Fruit fly (Drosophila melanogaster) whole organism, prepupa: ENCODE measurements around the gene Klp98A.

Source experiments
- Blimp-1 ChIP-seq: fragments of 200-800 bp; sonication (Bioruptor generic); optimal IDR thresholded peaks from 3 replicates; lab custom pipeline; 2017; ENCODE audit warnings: missing biosample characterization, missing genetic modification characterization, mild to moderate bottlenecking, moderate library complexity, missing genetic modification reagents
- CG11762 ChIP-seq: fragments of 200-800 bp; sonication (Bioruptor generic); optimal IDR thresholded peaks from 3 replicates; lab custom pipeline; 2016; ENCODE audit warnings: missing biosample characterization, missing genetic modification characterization; ENCODE audit not compliant: insufficient read depth
- CG11902 ChIP-seq: fragments of 200-800 bp; sonication (Bioruptor generic); optimal IDR thresholded peaks from 3 replicates; lab custom pipeline; 2016; ENCODE audit warnings: missing biosample characterization, missing genetic modification characterization
- CG15336 ChIP-seq: fragments of 200-800 bp; sonication (Bioruptor generic); IDR thresholded peaks from 2 replicates; pipeline ENCODE4 v1.3.6; 2022; ENCODE audit warnings: missing biosample characterization, missing genetic modification characterization
- CG1621 ChIP-seq: fragments of 200-800 bp; sonication (Bioruptor generic); optimal IDR thresholded peaks from 3 replicates; lab custom pipeline; 2018; ENCODE audit warnings: missing biosample characterization, mild to moderate bottlenecking, missing genetic modification characterization
- CG31627 ChIP-seq: fragments of 200-800 bp; sonication (Bioruptor generic); optimal IDR thresholded peaks from 3 replicates; lab custom pipeline; 2016; ENCODE audit warnings: missing biosample characterization, missing genetic modification characterization
- CG4318 ChIP-seq: fragments of 200-800 bp; sonication (Bioruptor generic); optimal IDR thresholded peaks from 3 replicates; lab custom pipeline; 2017; ENCODE audit warnings: missing biosample characterization, mild to moderate bottlenecking, missing genetic modification characterization
- CG6163 ChIP-seq: fragments of 200-800 bp; sonication (Bioruptor generic); IDR thresholded peaks from 3 replicates; pipeline ENCODE4 v1.3.6; 2022; ENCODE audit warnings: missing biosample characterization, missing genetic modification characterization
- CG6276 ChIP-seq: fragments of 200-800 bp; sonication (Bioruptor generic); optimal IDR thresholded peaks from 2 replicates; lab custom pipeline; 2017; ENCODE audit warnings: missing biosample characterization, mild to moderate bottlenecking, missing genetic modification characterization
- CG6792 ChIP-seq: fragments of 200-800 bp; sonication (Bioruptor generic); optimal IDR thresholded peaks from 3 replicates; lab custom pipeline; 2016; ENCODE audit warnings: missing biosample characterization, missing genetic modification characterization
- CG6808 ChIP-seq: fragments of 200-800 bp; sonication (Bioruptor generic); optimal IDR thresholded peaks from 3 replicates; lab custom pipeline; 2017; ENCODE audit warnings: missing biosample characterization, missing genetic modification characterization, mild to moderate bottlenecking, moderate library complexity, missing genetic modification reagents
- CG6854 ChIP-seq: fragments of 200-800 bp; sonication (Bioruptor generic); optimal IDR thresholded peaks from 2 replicates; lab custom pipeline; 2017; ENCODE audit warnings: missing biosample characterization, mild to moderate bottlenecking, missing genetic modification characterization
- CG7368 ChIP-seq: fragments of 200-800 bp; sonication (Bioruptor generic); optimal IDR thresholded peaks from 3 replicates; lab custom pipeline; 2016; ENCODE audit warnings: missing biosample characterization, missing genetic modification characterization
- CG8119 ChIP-seq: fragments of 200-800 bp; sonication (Bioruptor generic); IDR thresholded peaks from 3 replicates; pipeline ENCODE4 v1.3.6; 2022; ENCODE audit warnings: missing biosample characterization, missing genetic modification characterization
- Eip75B ChIP-seq: fragments of 200-800 bp; sonication (Bioruptor generic); optimal IDR thresholded peaks from 3 replicates; lab custom pipeline; 2016; ENCODE audit warnings: missing biosample characterization, missing genetic modification characterization
- Eip78C ChIP-seq: fragments of 200-800 bp; sonication (Bioruptor generic); peaks from one replicate; lab custom pipeline; 2016; ENCODE audit warnings: missing biosample characterization, missing genetic modification characterization
- Ets21C ChIP-seq: fragments of 200-800 bp; sonication (Bioruptor generic); optimal IDR thresholded peaks from 3 replicates; lab custom pipeline; 2016; ENCODE audit warnings: missing biosample characterization, missing genetic modification characterization
- Ets96B ChIP-seq: fragments of 200-800 bp; optimal IDR thresholded peaks from 2 replicates; lab custom pipeline; 2019; ENCODE audit warnings: missing biosample characterization, mild to moderate bottlenecking, missing genetic modification characterization, moderate library complexity
- Gug ChIP-seq: fragments of 200-800 bp; sonication (Bioruptor generic); IDR thresholded peaks from 2 replicates; pipeline ENCODE4 v1.3.6; 2022; ENCODE audit warnings: missing biosample characterization, missing genetic modification characterization
- Hr38 ChIP-seq: sonication (Bioruptor generic); optimal IDR thresholded peaks from 2 replicates; lab custom pipeline; 2016; ENCODE audit warnings: missing biosample characterization, missing genetic modification characterization
- Hr39 ChIP-seq: fragments of 200-800 bp; sonication (Bioruptor generic); optimal IDR thresholded peaks from 2 replicates; lab custom pipeline; 2016; ENCODE audit warnings: missing biosample characterization, missing genetic modification characterization
- Hr4 ChIP-seq: fragments of 200-800 bp; sonication (Bioruptor generic); optimal IDR thresholded peaks from 3 replicates; lab custom pipeline; 2016; ENCODE audit warnings: missing biosample characterization, missing genetic modification characterization
- Lpt ChIP-seq: fragments of 200-800 bp; sonication (Bioruptor generic); optimal IDR thresholded peaks from 3 replicates; lab custom pipeline; 2016; ENCODE audit warnings: missing biosample characterization, missing genetic modification characterization
- Smox ChIP-seq: fragments of 200-800 bp; sonication (Bioruptor generic); optimal IDR thresholded peaks from 3 replicates; lab custom pipeline; 2016; ENCODE audit warnings: missing biosample characterization, missing genetic modification characterization
- Sox102F ChIP-seq: fragments of 200-800 bp; sonication (Bioruptor generic); optimal IDR thresholded peaks from 2 replicates; lab custom pipeline; 2016; ENCODE audit warnings: missing biosample characterization, mild to moderate bottlenecking, missing genetic modification characterization
- Sox14 ChIP-seq: fragments of 200-800 bp; sonication (Bioruptor generic); optimal IDR thresholded peaks from 3 replicates; lab custom pipeline; 2016; ENCODE audit warnings: missing biosample characterization, missing genetic modification characterization
- achi ChIP-seq: fragments of 200-800 bp; sonication (Bioruptor generic); optimal IDR thresholded peaks from 3 replicates; lab custom pipeline; 2016; ENCODE audit warnings: missing biosample characterization, missing genetic modification characterization
- cyc ChIP-seq: fragments of 200-800 bp; sonication (Bioruptor generic); optimal IDR thresholded peaks from 3 replicates; lab custom pipeline; 2016; ENCODE audit warnings: missing biosample characterization, missing genetic modification characterization
- dac ChIP-seq: fragments of 200-800 bp; sonication (Bioruptor generic); optimal IDR thresholded peaks from 2 replicates; lab custom pipeline; 2017; ENCODE audit warnings: missing biosample characterization, mild to moderate bottlenecking, missing genetic modification characterization
- dsx ChIP-seq: fragments of 200-800 bp; optimal IDR thresholded peaks from 3 replicates; lab custom pipeline; 2019; ENCODE audit warnings: missing biosample characterization, mild to moderate bottlenecking, missing genetic modification characterization, moderate library complexity; ENCODE audit not compliant: poor library complexity, severe bottlenecking
- eg ChIP-seq: fragments of 200-800 bp; sonication (Bioruptor generic); IDR thresholded peaks from 3 replicates; pipeline ENCODE4 v1.3.6; 2022; ENCODE audit warnings: missing biosample characterization, missing genetic modification characterization
- esn ChIP-seq: fragments of 200-800 bp; sonication (Bioruptor generic); optimal IDR thresholded peaks from 2 replicates; lab custom pipeline; 2016; ENCODE audit warnings: missing biosample characterization, mild to moderate bottlenecking, missing genetic modification characterization, moderate library complexity
- fd59A ChIP-seq: fragments of 200-800 bp; sonication (Bioruptor generic); optimal IDR thresholded peaks from 2 replicates; lab custom pipeline; 2017; ENCODE audit warnings: missing biosample characterization, mild to moderate bottlenecking, missing genetic modification characterization, missing genetic modification reagents
- fd85E ChIP-seq: fragments of 200-800 bp; sonication (Bioruptor generic); optimal IDR thresholded peaks from 3 replicates; lab custom pipeline; 2016; ENCODE audit warnings: missing biosample characterization, missing genetic modification characterization
- fkh ChIP-seq: fragments of 200-800 bp; sonication (Bioruptor generic); optimal IDR thresholded peaks from 3 replicates; lab custom pipeline; 2017; ENCODE audit warnings: missing biosample characterization, mild to moderate bottlenecking, missing genetic modification characterization, moderate library complexity
- lz ChIP-seq: fragments of 200-800 bp; sonication (Bioruptor generic); optimal IDR thresholded peaks from 3 replicates; lab custom pipeline; 2016; ENCODE audit warnings: missing biosample characterization, missing genetic modification characterization
- net ChIP-seq: fragments of 200-800 bp; sonication (Bioruptor generic); optimal IDR thresholded peaks from 3 replicates; lab custom pipeline; 2016; ENCODE audit warnings: missing biosample characterization, missing genetic modification characterization
- salr ChIP-seq, 2 experiments: fragments of 200-800 bp; sonication (Bioruptor generic); optimal IDR thresholded peaks; 3 replicates each; lab custom pipeline; 2016 to 2018; ENCODE audit warnings: missing biosample characterization in 2 of 2, missing genetic modification characterization in 2 of 2, mild to moderate bottlenecking in 1 of 2
- ss ChIP-seq, 2 experiments: fragments of 200-800 bp; sonication (Bioruptor generic); optimal IDR thresholded peaks; 2 replicates in 1 of 2; 3 replicates in 1 of 2; lab custom pipeline; 2017 to 2018; ENCODE audit warnings: mild to moderate bottlenecking in 2 of 2, missing biosample characterization in 2 of 2, missing genetic modification characterization in 2 of 2, moderate library complexity in 1 of 2
- svp ChIP-seq: fragments of 200-800 bp; sonication (Bioruptor generic); peaks from one replicate; lab custom pipeline; 2016; ENCODE audit warnings: missing biosample characterization, missing genetic modification characterization
- topi ChIP-seq: fragments of 200-800 bp; sonication (Bioruptor generic); optimal IDR thresholded peaks from 3 replicates; lab custom pipeline; 2016; ENCODE audit warnings: missing biosample characterization, missing genetic modification characterization
- vri ChIP-seq: fragments of 200-800 bp; sonication (Bioruptor generic); optimal IDR thresholded peaks from 3 replicates; lab custom pipeline; 2016; ENCODE audit warnings: missing biosample characterization, mild to moderate bottlenecking, missing genetic modification characterization

Klp98A gene

dm6 chr3R:27558660-27559319 is at the start of gene Klp98A:
Gene Klp98A, minus strand, starts transcription at chr3R:27559145.
- TF ChIP-seq Sox14 (GFP tag; lab: Kevin White, UChicago) (peak; percentile 46), esn (GFP tag; lab: Kevin White, UChicago) (peak; percentile 38), CG11902 (no peak), Eip78C (GFP tag; lab: Kevin White, UChicago) (peak; percentile 54), CG15336 (GFP tag; lab: Robert Waterston, UW) (peak; percentile 42; the same call in 1 of the 2 replicates), dsx (peak; percentile 54), CG6854 (GFP tag; lab: Kevin White, UChicago) (peak; percentile 50), vri (peak; percentile 28), Hr39 (GFP tag; lab: Kevin White, UChicago) (no peak)

dm6 chr3R:27608536-27608935 is 49.6 kb upstream of the Klp98A start:
- no peak for TF ChIP-seq CG6808
- TF ChIP-seq Eip78C (GFP tag; lab: Kevin White, UChicago), result peak; percentile 65
- TF ChIP-seq achi (GFP tag; lab: Kevin White, UChicago), result no peak
- TF ChIP-seq, all 60 proteins: peak for 1

dm6 chr3R:27608000-27608399 is 49.1 kb upstream of the Klp98A start:
- TF ChIP-seq CG6163, result 0 out of 3 replicates have a peak, but pooled peaks have one; percentile 45
- TF ChIP-seq Ets21C (GFP tag; lab: Kevin White, UChicago), result no peak
- no peak for TF ChIP-seq salr (GFP tag; optimal IDR thresholded peaks at IDR 0.05; lab: Kevin White, UChicago)
- peak; percentile 50 for TF ChIP-seq achi (GFP tag; lab: Kevin White, UChicago)

- TF ChIP-seq Ets96B (tag; lab: Kevin White, UChicago) (peak; percentile 33), CG31627 (GFP tag; lab: Kevin White, UChicago) (peak; percentile 81), CG6792 (GFP tag; lab: Kevin White, UChicago) (peak; percentile 55), topi (GFP tag; lab: Kevin White, UChicago) (peak; percentile 68), net (peak; percentile 60), svp (GFP tag; lab: Kevin White, UChicago) (peak; percentile 82), Hr38 (GFP tag; lab: Kevin White, UChicago) (no peak), Sox14 (GFP tag; lab: Kevin White, UChicago) (peak; percentile 56), CG6276 (GFP tag; lab: Kevin White, UChicago) (no peak), dsx (peak; percentile 32), fkh (GFP tag; lab: Kevin White, UChicago) (peak; percentile 48), lz (GFP tag; lab: Kevin White, UChicago) (peak; percentile 79), salr (GFP tag; optimal IDR thresholded peaks at IDR 0.05; lab: Kevin White, UChicago) (peak; percentile 44 to 65), Lpt (GFP tag; lab: Kevin White, UChicago) (peak; percentile 36), cyc (GFP tag; lab: Kevin White, UChicago) (peak; percentile 75), fd85E (no peak), CG6808 (peak; percentile 24), Hr4 (GFP tag; lab: Kevin White, UChicago) (peak; percentile 48), Eip75B (GFP tag; lab: Kevin White, UChicago) (peak; percentile 49), fd59A (GFP tag; lab: Kevin White, UChicago) (peak; percentile 29), Sox102F (GFP tag; lab: Kevin White, UChicago) (peak; percentile 36), esn (GFP tag; lab: Kevin White, UChicago) (peak; percentile 72), Gug (peak; percentile 43), CG1621 (no peak), eg (GFP tag; lab: Robert Waterston, UW) (no peak; the same call in none of the 3 replicates), CG7368 (GFP tag; lab: Kevin White, UChicago) (peak; percentile 30), Smox (peak; percentile 29), CG4318 (GFP tag; lab: Kevin White, UChicago) (peak; percentile 56), Blimp-1 (GFP tag; lab: Kevin White, UChicago) (peak; percentile 35), achi (GFP tag; lab: Kevin White, UChicago) (peak; percentile 58), CG8119 (no peak), Eip78C (GFP tag; lab: Kevin White, UChicago) (peak; percentile 83), CG6854 (GFP tag; lab: Kevin White, UChicago) (peak; percentile 21), CG11762 (GFP tag; lab: Kevin White, UChicago) (peak; percentile 15), ss (GFP tag; optimal IDR thresholded peaks at IDR 0.05; lab: Kevin White, UChicago) (peak in 1 of 2 experiments; percentile 53), dac (peak; percentile 48)
These were observed 48.4 kb upstream of the Klp98A start, which contains the start of the genes dsd and Tusp for dm6 chr3R:27607218-27607929. Gene dsd, minus strand, starts transcription at chr3R:27607396. Gene Tusp, plus strand, starts transcription at chr3R:27607879.
